Worm (Caenorhabditis elegans): ENCODE data around the gene C04G6.6.

DNA sequence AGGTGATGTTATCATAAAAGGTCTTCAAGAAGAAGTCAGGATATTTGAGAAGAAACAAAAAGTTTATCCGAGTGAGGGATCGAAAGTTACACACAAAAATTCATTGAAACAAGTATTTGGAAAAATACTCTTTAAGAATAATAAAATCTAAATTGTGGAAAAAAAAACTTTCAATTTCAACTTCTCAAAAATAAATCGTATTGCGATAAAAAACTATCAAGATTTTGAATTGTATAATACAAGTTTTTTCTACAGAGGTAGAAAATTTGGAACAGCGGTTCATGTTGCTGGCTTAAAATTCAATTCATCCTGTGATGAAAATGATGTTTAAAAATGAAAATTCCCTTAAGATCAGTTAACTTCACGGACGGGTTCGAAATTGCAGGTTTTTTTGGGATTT, 12.5 kb upstream of the C04G6.6 start, which contains the start of gene F09C12.8:
- TF ChIP-seq lin-39 (tag; optimal IDR thresholded peaks at IDR 0.05), result no peak
- no peak for TF ChIP-seq skn-1 (tag; optimal IDR thresholded peaks at IDR 0.05)
- TF ChIP-seq egl-5 (tag; optimal IDR thresholded peaks at IDR 0.05), result no peak
- TF ChIP-seq mdl-1 (tag; optimal IDR thresholded peaks at IDR 0.05), result no peak
- no peak for TF ChIP-seq pha-4 (tag; optimal IDR thresholded peaks at IDR 0.05)
- no peak for TF ChIP-seq unc-62 (GFP tag; optimal IDR thresholded peaks at IDR 0.05)
- no peak for TF ChIP-seq pqm-1 (tag; optimal IDR thresholded peaks at IDR 0.05)
- no peak for TF ChIP-seq nhr-237 (tag; optimal IDR thresholded peaks at IDR 0.05)
- no peak for TF ChIP-seq snpc-4 (tag; optimal IDR thresholded peaks at IDR 0.05)
- no peak for TF ChIP-seq nhr-12 (tag; optimal IDR thresholded peaks at IDR 0.05)
- TF ChIP-seq mml-1 (tag; optimal IDR thresholded peaks at IDR 0.05), result no peak
- no peak for TF ChIP-seq elt-3 (tag; optimal IDR thresholded peaks at IDR 0.05)
